Worm (Caenorhabditis elegans) whole organism, early embryonic: ENCODE results near the gene K08H2.7.

Experiments used
- B0310.2 ChIP-seq: sonication (generic microtip); optimal IDR thresholded peaks from 2 replicates; lab custom pipeline; 2016; ENCODE audit warnings: mild to moderate bottlenecking, missing genetic modification characterization, missing compliant biosample characterization
- F13C5.2 ChIP-seq: sonication (generic microtip); optimal IDR thresholded peaks from 2 replicates; lab custom pipeline; 2017; ENCODE audit warnings: mild to moderate bottlenecking, missing genetic modification characterization, inconsistent platforms, missing compliant biosample characterization
- aly-1 ChIP-seq: sonication (generic microtip); optimal IDR thresholded peaks from 2 replicates; lab custom pipeline; 2016; ENCODE audit warnings: missing genetic modification characterization, missing compliant biosample characterization
- ama-1 ChIP-seq: fragments of 150-350 bp; optimal IDR thresholded peaks from 2 replicates; lab custom pipeline; 2014
- ceh-13 ChIP-seq: fragments of 200-800 bp; sonication (Bioruptor generic); optimal IDR thresholded peaks from 2 replicates; lab custom pipeline; 2018; ENCODE audit warnings: mild to moderate bottlenecking, missing genetic modification characterization, missing compliant biosample characterization
- ceh-36 ChIP-seq: sonication (generic microtip); optimal IDR thresholded peaks from 2 replicates; lab custom pipeline; 2016; ENCODE audit warnings: missing genetic modification characterization, inconsistent platforms, missing compliant biosample characterization
- ets-7 ChIP-seq: sonication (generic microtip); optimal IDR thresholded peaks from 2 replicates; lab custom pipeline; 2016; ENCODE audit warnings: missing genotype, missing genetic modification characterization, missing compliant biosample characterization
- flt-1 ChIP-seq: fragments of 200-800 bp; sonication (Bioruptor generic); IDR thresholded peaks from 2 replicates; pipeline ENCODE4 v1.3.6; 2022; ENCODE audit warnings: missing genetic modification characterization, missing compliant biosample characterization
- hmbx-1 ChIP-seq: sonication (generic microtip); optimal IDR thresholded peaks from 2 replicates; lab custom pipeline; 2016; ENCODE audit warnings: mild to moderate bottlenecking, missing genetic modification characterization, missing compliant biosample characterization
- hmg-4 ChIP-seq: fragments of 200-800 bp; sonication (Bioruptor generic); optimal IDR thresholded peaks from 2 replicates; lab custom pipeline; 2018; ENCODE audit warnings: mild to moderate bottlenecking, missing genetic modification characterization, missing compliant biosample characterization
- hnd-1 ChIP-seq: sonication (generic microtip); optimal IDR thresholded peaks from 2 replicates; lab custom pipeline; 2016; ENCODE audit warnings: missing genetic modification characterization, missing compliant biosample characterization
- pes-1 ChIP-seq: fragments of 200-800 bp; sonication (Bioruptor generic); IDR thresholded peaks from 2 replicates; pipeline ENCODE4 v1.3.6; 2022; ENCODE audit warnings: missing genetic modification reagents, missing genetic modification characterization, missing compliant biosample characterization
- scrt-1 ChIP-seq: fragments of 200-800 bp; sonication (Bioruptor generic); IDR thresholded peaks from 2 replicates; pipeline ENCODE4 v1.3.6; 2022; ENCODE audit warnings: missing genetic modification characterization, missing compliant biosample characterization
- sea-1 ChIP-seq: fragments of 200-800 bp; sonication (Bioruptor generic); conservative IDR thresholded peaks from 2 replicates; pipeline ENCODE4 v1.3.6; 2022; ENCODE audit warnings: missing genetic modification characterization, missing compliant biosample characterization
- tbx-11 ChIP-seq: fragments of 200-800 bp; sonication (Bioruptor generic); IDR thresholded peaks from 2 replicates; pipeline ENCODE4 v1.3.6; 2022; ENCODE audit warnings: missing genetic modification characterization, missing compliant biosample characterization
- tbx-37 ChIP-seq: fragments of 200-800 bp; sonication (Bioruptor generic); conservative IDR thresholded peaks from 2 replicates; pipeline ENCODE4 v1.3.6; 2022; ENCODE audit warnings: missing genetic modification reagents, missing genetic modification characterization, missing compliant biosample characterization
- tra-4 ChIP-seq: sonication (generic microtip); optimal IDR thresholded peaks from 2 replicates; lab custom pipeline; 2017; ENCODE audit warnings: missing genetic modification characterization, missing compliant biosample characterization

K08H2.7 gene

DNA sequence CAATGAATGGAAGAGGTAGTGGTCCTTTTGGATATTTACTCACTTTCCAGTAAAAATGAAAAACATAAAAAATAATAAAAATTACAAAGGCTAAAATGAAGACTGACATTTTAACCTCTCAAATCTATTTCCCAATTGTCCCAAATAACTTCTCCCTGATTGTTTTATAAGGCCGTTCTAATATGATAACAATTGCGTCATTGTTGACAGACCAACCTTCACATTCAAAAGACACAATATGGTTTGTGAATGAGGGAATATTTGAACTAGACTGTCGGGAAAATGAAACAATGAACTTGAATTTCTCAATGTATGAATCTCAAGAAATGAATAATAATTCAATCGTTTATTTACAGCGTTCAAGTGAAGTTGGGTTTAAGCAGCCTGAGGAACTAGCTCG lies 19.0 kb upstream of the K08H2.7 start, which contains the start of gene cyp-14A1:
Gene cyp-14A1, minus strand, starts transcription at position 126 of the 400 bp plus-strand sequence.
- TF ChIP-seq hmbx-1 (tag; lab: Kevin White, UChicago), result no peak

DNA sequence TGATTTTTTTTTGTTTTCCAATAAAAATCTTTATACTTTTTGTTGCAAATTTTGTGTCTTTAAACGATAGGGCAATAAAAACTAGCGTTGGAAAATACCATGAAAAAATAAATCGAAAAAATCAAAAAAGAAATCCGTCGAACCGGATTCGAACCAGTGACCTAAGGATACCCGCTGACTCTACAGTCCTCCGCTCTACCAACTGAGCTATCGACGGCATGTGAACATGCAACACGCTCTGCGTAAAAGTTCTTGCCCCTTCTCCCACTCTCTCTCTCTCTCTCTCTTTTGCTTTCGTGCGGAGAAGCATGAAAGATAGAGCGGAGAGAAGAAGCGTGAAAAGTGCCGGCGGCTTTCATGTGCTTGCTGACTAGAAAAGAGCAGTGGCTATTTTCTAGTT lies 16.3 kb upstream of the K08H2.7 start:
- TF ChIP-seq flt-1 (peak; percentile 84), pes-1 (GFP tag; lab: Robert Waterston, UW) (no peak; the same call in 1 of the 2 replicates), B0310.2 (tag; lab: Kevin White, UChicago) (peak; percentile 64), ceh-36 (peak; percentile 47), hmbx-1 (tag; lab: Kevin White, UChicago) (peak; percentile 46), tbx-37 (GFP tag; lab: Robert Waterston, UW) (peak; percentile 88), sea-1 (GFP tag; lab: Robert Waterston, UW) (peak; percentile 59), F13C5.2 (tag; lab: Kevin White, UChicago) (peak; percentile 83), hnd-1 (tag; lab: Kevin White, UChicago) (peak; percentile 57), ceh-13 (GFP tag; lab: Kevin White, UChicago) (peak; percentile 65), tbx-11 (GFP tag; lab: Robert Waterston, UW) (peak; percentile 85), scrt-1 (GFP tag; lab: Robert Waterston, UW) (peak; percentile 88), ama-1 (lab: Kevin White, UChicago) (no peak), hmg-4 (peak; percentile 82), ets-7 (tag; lab: Kevin White, UChicago) (peak; percentile 53), aly-1 (tag; lab: Kevin White, UChicago) (peak; percentile 65), tra-4 (peak; percentile 22)

DNA sequence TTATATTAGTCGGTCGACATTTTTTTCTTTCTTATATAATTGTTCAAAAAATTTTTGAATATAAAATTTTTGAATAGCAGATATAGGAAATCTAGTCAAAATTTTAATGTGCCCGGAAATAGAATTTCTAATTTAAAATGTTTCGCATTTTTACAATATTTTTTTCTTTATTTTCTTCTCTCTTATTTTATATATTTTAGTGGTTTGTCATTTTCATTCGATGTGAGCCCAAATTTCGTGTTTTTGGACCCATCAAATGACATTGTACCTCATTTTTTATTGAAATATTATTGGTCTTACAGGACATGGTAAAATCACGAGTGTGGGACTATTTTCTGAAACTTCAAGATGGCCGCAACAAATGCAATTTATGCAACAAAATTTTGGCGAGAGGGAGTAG lies 14.0 kb upstream of the K08H2.7 start, which contains the start of gene K09A11.1:
Gene K09A11.1, plus strand, starts transcription at position 301 of the 400 bp plus-strand sequence.
- TF ChIP-seq hmg-4 (no peak), hmbx-1 (tag; lab: Kevin White, UChicago) (no peak), ceh-36 (no peak), B0310.2 (tag; lab: Kevin White, UChicago) (no peak), tbx-11 (GFP tag; lab: Robert Waterston, UW) (no peak), F13C5.2 (tag; lab: Kevin White, UChicago) (no peak), aly-1 (tag; lab: Kevin White, UChicago) (no peak), flt-1 (no peak), tbx-37 (GFP tag; lab: Robert Waterston, UW) (no peak), ceh-13 (GFP tag; lab: Kevin White, UChicago) (no peak), sea-1 (GFP tag; lab: Robert Waterston, UW) (no peak), ets-7 (tag; lab: Kevin White, UChicago) (no peak), hnd-1 (tag; lab: Kevin White, UChicago) (no peak), ama-1 (lab: Kevin White, UChicago) (no peak), scrt-1 (GFP tag; lab: Robert Waterston, UW) (no peak), pes-1 (GFP tag; lab: Robert Waterston, UW) (no peak), tra-4 (no peak)

DNA sequence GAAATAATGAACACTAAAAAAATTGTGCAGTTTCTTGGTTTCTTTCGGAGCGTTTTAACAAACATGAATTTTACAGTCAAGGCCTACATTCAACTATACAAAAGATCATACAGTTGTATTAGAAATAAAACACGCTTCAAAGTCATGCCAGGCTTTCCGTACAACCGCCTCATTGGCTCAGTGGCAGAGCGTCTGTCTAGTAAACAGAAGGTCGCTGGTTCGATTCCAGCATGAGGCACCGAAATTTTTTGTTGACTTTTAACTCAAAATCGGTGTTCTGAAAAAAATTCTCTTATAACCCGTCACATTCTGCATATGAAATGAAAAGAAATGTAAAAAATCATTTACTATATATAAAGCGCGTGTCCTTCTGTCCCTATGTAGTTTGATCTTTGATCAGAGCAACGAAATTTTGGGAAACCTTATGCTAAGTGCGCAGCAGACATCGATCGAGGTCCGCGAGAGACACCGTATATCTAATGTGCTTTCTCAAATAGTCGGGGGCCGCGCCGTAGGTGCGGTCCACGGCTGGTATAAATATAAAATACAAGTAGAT lies 12.9 kb upstream of the K08H2.7 start:
- TF ChIP-seq pes-1 (GFP tag; lab: Robert Waterston, UW), result 0 out of 2 replicates have a peak, but pooled peaks have one; percentile 8

DNA sequence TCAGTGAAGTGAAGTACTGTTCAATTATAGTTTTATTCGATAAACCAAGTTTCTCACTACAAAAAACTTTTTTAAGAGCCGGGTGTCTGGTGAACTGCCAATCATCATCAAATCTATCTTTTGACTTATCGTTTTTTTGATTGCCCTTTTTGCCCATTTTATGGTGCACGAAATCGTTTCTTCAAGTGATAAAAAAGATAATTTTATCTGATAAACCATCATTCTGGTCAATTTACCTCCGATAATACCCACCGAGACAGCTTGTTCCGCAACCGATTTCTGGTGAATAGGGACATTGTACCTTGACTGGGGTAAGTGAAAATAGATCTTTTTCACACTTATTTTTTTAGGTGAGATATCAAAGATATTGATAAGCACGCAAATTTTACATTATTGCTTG lies 9.3 kb upstream of the K08H2.7 start, which contains the start of gene K08H2.10:
Gene K08H2.10, plus strand, starts transcription at position 230 of the 400 bp plus-strand sequence.
- TF ChIP-seq scrt-1 (GFP tag; lab: Robert Waterston, UW) (no peak), hnd-1 (tag; lab: Kevin White, UChicago) (no peak), ceh-13 (GFP tag; lab: Kevin White, UChicago) (no peak), hmbx-1 (tag; lab: Kevin White, UChicago) (no peak), pes-1 (GFP tag; lab: Robert Waterston, UW) (no peak), ama-1 (lab: Kevin White, UChicago) (no peak), B0310.2 (tag; lab: Kevin White, UChicago) (no peak), hmg-4 (no peak), F13C5.2 (tag; lab: Kevin White, UChicago) (no peak), sea-1 (GFP tag; lab: Robert Waterston, UW) (no peak), ets-7 (tag; lab: Kevin White, UChicago) (no peak), aly-1 (tag; lab: Kevin White, UChicago) (no peak), tra-4 (no peak), ceh-36 (no peak)

DNA sequence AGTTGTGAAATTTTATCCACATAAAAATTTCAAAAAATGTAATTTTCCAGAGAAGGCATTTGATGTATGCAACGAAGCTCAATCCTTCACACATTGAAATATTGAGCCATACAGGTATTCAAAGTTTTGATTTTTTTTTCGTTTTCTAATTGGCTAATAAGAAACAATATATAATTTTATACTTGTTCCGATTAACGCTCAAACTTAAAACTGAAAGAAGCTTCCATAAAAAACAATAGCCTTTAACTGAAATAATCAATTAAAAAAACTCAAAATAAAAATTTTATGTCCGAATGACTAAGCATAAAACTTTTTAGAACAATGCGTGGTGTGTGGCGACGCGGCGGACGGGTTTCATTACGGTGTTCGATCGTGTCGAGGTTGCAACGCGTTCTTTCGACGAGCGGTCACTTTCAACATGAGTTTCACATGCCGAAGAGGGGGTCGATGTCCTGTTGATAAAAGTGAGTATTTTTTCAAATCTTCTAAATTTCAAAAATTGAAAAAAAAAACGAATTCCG lies 3.7 kb upstream of the K08H2.7 start, which contains the start of gene nhr-32:
Gene nhr-32, plus strand, starts transcription at position 51 of the 521 bp plus-strand sequence.
- TF ChIP-seq hmbx-1 (tag; lab: Kevin White, UChicago) (no peak), B0310.2 (tag; lab: Kevin White, UChicago) (no peak), ceh-13 (GFP tag; lab: Kevin White, UChicago) (no peak), ets-7 (tag; lab: Kevin White, UChicago) (no peak), tra-4 (no peak), aly-1 (tag; lab: Kevin White, UChicago) (no peak), tbx-11 (GFP tag; lab: Robert Waterston, UW) (no peak), ceh-36 (no peak), flt-1 (no peak), tbx-37 (GFP tag; lab: Robert Waterston, UW) (no peak), sea-1 (GFP tag; lab: Robert Waterston, UW) (no peak), hnd-1 (tag; lab: Kevin White, UChicago) (no peak)

DNA sequence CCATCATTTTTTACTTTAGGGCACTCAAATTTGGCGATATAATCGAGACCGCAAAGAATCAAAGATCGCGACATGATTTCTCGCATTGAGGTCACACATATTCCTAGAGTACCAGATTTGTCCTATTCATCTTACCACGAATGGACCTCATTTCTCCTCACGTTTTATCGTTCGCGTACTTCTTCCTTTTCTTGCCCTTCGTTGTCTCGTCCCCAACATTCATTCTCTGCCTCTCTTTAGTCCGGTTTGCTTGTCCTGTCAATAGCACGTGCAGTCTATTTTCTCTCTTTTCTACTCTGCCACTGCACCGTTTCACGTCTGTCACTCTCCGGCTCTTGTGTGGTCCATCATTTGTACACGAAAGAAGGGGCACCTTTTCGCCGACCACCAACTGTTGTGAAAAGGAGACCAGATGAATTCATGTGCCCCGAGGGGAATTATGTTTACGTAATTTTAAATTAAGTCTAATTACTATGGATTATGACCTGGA lies 3.2 kb upstream of the K08H2.7 start:
- no peak for TF ChIP-seq hmbx-1 (tag; lab: Kevin White, UChicago)
- TF ChIP-seq aly-1 (tag; lab: Kevin White, UChicago), result no peak
- TF ChIP-seq flt-1, result peak; percentile 29; the same call in 1 of the 2 replicates
- TF ChIP-seq B0310.2 (tag; lab: Kevin White, UChicago), result no peak
- TF ChIP-seq ceh-36, result no peak
- TF ChIP-seq tra-4, result no peak
- 0 out of 2 replicates have a peak, but pooled peaks have one; percentile 37 for TF ChIP-seq scrt-1 (GFP tag; lab: Robert Waterston, UW)
- no peak for TF ChIP-seq pes-1 (GFP tag; lab: Robert Waterston, UW)
- no peak for TF ChIP-seq ama-1 (lab: Kevin White, UChicago)
- TF ChIP-seq hmg-4, result peak; percentile 70
- TF ChIP-seq hnd-1 (tag; lab: Kevin White, UChicago), result no peak
- TF ChIP-seq tbx-37 (GFP tag; lab: Robert Waterston, UW), result 0 out of 2 replicates have a peak, but pooled peaks have one; percentile 35
- no peak for TF ChIP-seq tbx-11 (GFP tag; lab: Robert Waterston, UW)
- no peak for TF ChIP-seq ets-7 (tag; lab: Kevin White, UChicago)
- no peak for TF ChIP-seq sea-1 (GFP tag; lab: Robert Waterston, UW)
- TF ChIP-seq ceh-13 (GFP tag; lab: Kevin White, UChicago), result no peak
- TF ChIP-seq F13C5.2 (tag; lab: Kevin White, UChicago), result no peak
